Fruit fly (Drosophila melanogaster): Measurements from ENCODE around the gene CG9213.
A peak's percentile ranks its signal among the peaks of the same experiment; 100 is the strongest.

The CG9213 gene

DNA sequence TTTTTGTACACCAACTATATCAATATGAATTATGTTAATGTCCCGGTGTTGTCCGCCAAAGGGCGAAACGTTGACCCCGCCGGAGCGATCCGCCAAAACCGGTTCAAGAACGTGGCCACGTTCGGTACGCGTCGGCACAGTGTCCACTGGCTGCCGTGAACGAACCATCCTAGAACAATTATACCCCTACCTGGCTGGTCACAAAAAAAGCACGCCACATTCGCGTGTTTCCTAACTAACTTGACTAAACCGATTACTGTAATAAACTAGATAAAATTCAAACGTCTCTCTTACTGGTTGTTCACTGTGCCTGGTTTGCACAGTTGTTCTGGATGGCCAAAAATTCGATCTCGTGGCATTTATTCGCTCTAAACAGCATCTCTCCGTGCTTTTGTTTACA, 5.2 kb upstream of the CG9213 start (continued):
- TF ChIP-seq dysf (GFP tag; IDR thresholded peaks at IDR 0.05) (peak; percentile 96), D19B (GFP tag; optimal IDR thresholded peaks at IDR 0.05) (peak; percentile 82), NFAT (GFP tag; IDR thresholded peaks at IDR 0.05) (peak; percentile 96), sob (GFP tag; IDR thresholded peaks at IDR 0.05) (peak; percentile 95), crp (GFP tag; optimal IDR thresholded peaks at IDR 0.05) (peak in 1 of 2 experiments; percentile 33), CG10654 (GFP tag; optimal IDR thresholded peaks at IDR 0.05) (peak; percentile 82), B-H2 (GFP tag; optimal IDR thresholded peaks at IDR 0.05) (peak; percentile 87), CG17328 (GFP tag; IDR thresholded peaks at IDR 0.05) (peak; percentile 93), ro (GFP tag; IDR thresholded peaks at IDR 0.05) (peak; percentile 50; the same call in 1 of the 2 replicates), Myb (GFP tag; optimal IDR thresholded peaks at IDR 0.05) (peak; percentile 82), lov (optimal IDR thresholded peaks at IDR 0.05) (no peak), lov (GFP tag; IDR thresholded peaks at IDR 0.05) (peak; percentile 91), sim (GFP tag; IDR thresholded peaks at IDR 0.05) (peak; percentile 73), nom (GFP tag; optimal IDR thresholded peaks at IDR 0.05) (peak; percentile 91), CG12071 (GFP tag; optimal IDR thresholded peaks at IDR 0.05) (peak; percentile 95), inv (GFP tag; IDR thresholded peaks at IDR 0.05; ENCODE audit: partially characterized antibody) (no peak), grn (GFP tag; optimal IDR thresholded peaks at IDR 0.05) (no peak), Hmr (GFP tag; optimal IDR thresholded peaks at IDR 0.05) (peak; percentile 93), CG12942 (GFP tag; optimal IDR thresholded peaks at IDR 0.05) (peak; percentile 84), MTF-1 (GFP tag; optimal IDR thresholded peaks at IDR 0.05; ENCODE audit: borderline replicate concordance) (peak; percentile 87), sens-2 (GFP tag; IDR thresholded peaks at IDR 0.05) (peak; percentile 76), az2 (GFP tag; optimal IDR thresholded peaks at IDR 0.05) (peak; percentile 92), CG12219 (GFP tag; optimal IDR thresholded peaks at IDR 0.05) (peak; percentile 91), CG11723 (GFP tag; optimal IDR thresholded peaks at IDR 0.05) (peak; percentile 83), CG17912 (GFP tag; optimal IDR thresholded peaks at IDR 0.05) (peak; percentile 77), CG13287 (GFP tag; IDR thresholded peaks at IDR 0.05; ENCODE audit: partially characterized antibody) (no peak), Elba2 (GFP tag; optimal IDR thresholded peaks at IDR 0.05) (peak; percentile 59), p53 (GFP tag; optimal IDR thresholded peaks at IDR 0.05) (peak; percentile 72), CG3281 (GFP tag; optimal IDR thresholded peaks at IDR 0.05) (peak; percentile 92), usp (GFP tag; optimal IDR thresholded peaks at IDR 0.05) (no peak), CG10366 (GFP tag; IDR thresholded peaks at IDR 0.05) (peak; percentile 90), CG15073 (GFP tag; optimal IDR thresholded peaks at IDR 0.05) (peak; percentile 23), Ada2b (GFP tag; IDR thresholded peaks at IDR 0.05) (peak; percentile 95), vnd (GFP tag; IDR thresholded peaks at IDR 0.05; ENCODE audit: partially characterized antibody) (no peak), CG18262 (tag; optimal IDR thresholded peaks at IDR 0.05) (peak; percentile 88), tx (GFP tag; optimal IDR thresholded peaks at IDR 0.05) (peak; percentile 87), cad (GFP tag; optimal IDR thresholded peaks at IDR 0.05) (no peak), row (GFP tag; IDR thresholded peaks at IDR 0.05) (peak; percentile 94), vvl (GFP tag; IDR thresholded peaks at IDR 0.05) (peak; percentile 95), CG10147 (GFP tag; optimal IDR thresholded peaks at IDR 0.05) (peak; percentile 88), CG7745 (tag; optimal IDR thresholded peaks at IDR 0.05) (peak; percentile 12), CG17186 (GFP tag; optimal IDR thresholded peaks at IDR 0.05) (peak; percentile 52), Gug (GFP tag; IDR thresholded peaks at IDR 0.05) (peak; percentile 95), CG12104 (GFP tag; optimal IDR thresholded peaks at IDR 0.05) (peak; percentile 86), Fer1 (GFP tag; optimal IDR thresholded peaks at IDR 0.05) (peak; percentile 91), CG6689 (GFP tag; IDR thresholded peaks at IDR 0.05) (peak; percentile 89), Ravus (GFP tag; IDR thresholded peaks at IDR 0.05) (peak; percentile 84), CG17829 (tag; optimal IDR thresholded peaks at IDR 0.05) (peak; percentile 89), HLH54F (GFP tag; optimal IDR thresholded peaks at IDR 0.05) (peak; percentile 94), CG7987 (GFP tag; optimal IDR thresholded peaks at IDR 0.05) (peak; percentile 82), lola (GFP tag; optimal IDR thresholded peaks at IDR 0.05) (peak in 1 of 3 experiments; percentile 82)
